Fruit fly (Drosophila melanogaster): ENCODE data around the gene PolA2.

PolA2 gene

DNA sequence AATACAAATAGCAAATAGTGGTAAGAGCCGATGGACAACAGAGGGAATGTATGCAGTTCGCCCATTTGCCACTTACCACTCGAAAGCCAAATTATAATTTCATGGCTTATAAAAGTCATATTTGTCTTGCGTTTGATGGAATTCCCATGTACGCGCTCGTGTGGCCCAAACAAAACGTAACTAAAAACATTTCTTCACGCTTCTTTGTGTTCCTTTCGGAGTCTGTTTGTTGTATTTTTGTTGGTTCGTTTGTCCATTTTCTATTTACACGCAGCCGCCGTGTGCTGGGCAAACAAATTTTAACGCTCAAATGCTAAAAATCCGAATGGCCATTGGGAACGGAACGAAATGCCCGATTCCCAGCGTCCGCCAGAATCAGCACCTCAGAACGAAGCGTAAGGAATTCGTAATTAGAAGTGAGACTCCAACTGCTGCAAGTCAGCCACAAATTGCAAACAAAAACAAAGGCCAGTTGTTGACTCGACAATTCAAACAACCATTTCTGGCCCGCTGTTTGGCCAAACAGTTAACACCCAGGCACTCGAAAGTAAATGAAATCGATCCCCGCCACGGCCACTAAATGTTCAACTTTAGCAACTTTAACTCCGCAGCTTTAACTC lies 30.1 kb upstream of the PolA2 start (continued):
- TF ChIP-seq CG5953 (GFP tag; IDR thresholded peaks at IDR 0.05) (peak; percentile 59; the same call in 1 of the 2 replicates), Stat92E (GFP tag; optimal IDR thresholded peaks at IDR 0.05) (no peak), Doc2 (GFP tag; IDR thresholded peaks at IDR 0.05) (no peak), Neu2 (GFP tag; optimal IDR thresholded peaks at IDR 0.05; ENCODE audit: borderline replicate concordance) (no peak), CG34376 (GFP tag; optimal IDR thresholded peaks at IDR 0.05) (no peak), CG33557 (GFP tag; optimal IDR thresholded peaks at IDR 0.05) (peak; percentile 64), CG10979 (tag; optimal IDR thresholded peaks at IDR 0.05) (peak; percentile 3), CG6683 (GFP tag; optimal IDR thresholded peaks at IDR 0.05) (no peak), CG42726 (GFP tag; IDR thresholded peaks at IDR 0.05; ENCODE audit: partially characterized antibody) (no peak), CG4360 (GFP tag; IDR thresholded peaks at IDR 0.05) (no peak), CG7928 (GFP tag; optimal IDR thresholded peaks at IDR 0.05) (no peak), ase (GFP tag; IDR thresholded peaks at IDR 0.05) (peak; percentile 52; the same call in 1 of the 3 replicates), Mes4 (GFP tag; optimal IDR thresholded peaks at IDR 0.05) (peak; percentile 37), NfI (GFP tag; optimal IDR thresholded peaks at IDR 0.05) (no peak), Ada2b (GFP tag; IDR thresholded peaks at IDR 0.05) (peak; percentile 25; the same call in 1 of the 2 replicates), CG2678 (tag; optimal IDR thresholded peaks at IDR 0.05) (peak; percentile 68), CHES-1-like (GFP tag; optimal IDR thresholded peaks at IDR 0.05) (peak; percentile 37), schlank (tag; optimal IDR thresholded peaks at IDR 0.05) (peak; percentile 33), Lpt (GFP tag; optimal IDR thresholded peaks at IDR 0.05) (no peak), Optix (GFP tag; IDR thresholded peaks at IDR 0.05) (no peak), trem (tag; optimal IDR thresholded peaks at IDR 0.05) (no peak), CG18011 (GFP tag; optimal IDR thresholded peaks at IDR 0.05) (no peak), CG3065 (GFP tag; optimal IDR thresholded peaks at IDR 0.05) (no peak), Gug (GFP tag; IDR thresholded peaks at IDR 0.05) (no peak), Dp (GFP tag; optimal IDR thresholded peaks at IDR 0.05) (no peak), CG10654 (GFP tag; optimal IDR thresholded peaks at IDR 0.05) (peak; percentile 28), Elba2 (GFP tag; optimal IDR thresholded peaks at IDR 0.05) (no peak), CG16815 (GFP tag; optimal IDR thresholded peaks at IDR 0.05) (no peak), cg (GFP tag; optimal IDR thresholded peaks at IDR 0.05) (no peak), Hr39 (optimal IDR thresholded peaks at IDR 0.05) (no peak), stc (GFP tag; IDR thresholded peaks at IDR 0.05) (0 out of 2 replicates have a peak, but pooled peaks have one; percentile 16), chm (GFP tag; IDR thresholded peaks at IDR 0.05) (peak; percentile 19; the same call in 1 of the 2 replicates), da (GFP tag; optimal IDR thresholded peaks at IDR 0.05) (no peak), Max (GFP tag; optimal IDR thresholded peaks at IDR 0.05) (no peak), Dad (GFP tag; optimal IDR thresholded peaks at IDR 0.05) (no peak), phol (tag; optimal IDR thresholded peaks at IDR 0.05) (no peak), Lhr (GFP tag; optimal IDR thresholded peaks at IDR 0.05) (peak; percentile 44), pzg (GFP tag; optimal IDR thresholded peaks at IDR 0.05) (no peak), gcm2 (GFP tag; optimal IDR thresholded peaks at IDR 0.05) (no peak), CG31441 (GFP tag; IDR thresholded peaks at IDR 0.05) (peak; percentile 22; the same call in 1 of the 2 replicates), CG3726 (GFP tag; IDR thresholded peaks at IDR 0.05) (0 out of 3 replicates have a peak, but pooled peaks have one; percentile 42), sens (GFP tag) (peak; percentile 86), lilli (GFP tag; optimal IDR thresholded peaks at IDR 0.05) (no peak), CG7987 (GFP tag; optimal IDR thresholded peaks at IDR 0.05) (peak; percentile 38), CG7786 (GFP tag; optimal IDR thresholded peaks at IDR 0.05) (no peak), CG16779 (GFP tag; IDR thresholded peaks at IDR 0.05) (no peak), wdn (GFP tag; IDR thresholded peaks at IDR 0.05) (no peak), eve (GFP tag; optimal IDR thresholded peaks at IDR 0.05) (no peak), CG2199 (GFP tag; IDR thresholded peaks at IDR 0.05) (no peak), CG11398 (GFP tag; optimal IDR thresholded peaks at IDR 0.05) (no peak), tio (GFP tag; optimal IDR thresholded peaks at IDR 0.05) (no peak)

Data from whole organism, embryonic.